Worm (Caenorhabditis elegans): ENCODE results near the gene zgpa-1.

ce11 chrIV:7817852-7818251 is 5.2 kb upstream of the zgpa-1 start, which contains the start of gene ric-3:
- TF ChIP-seq med-1 (GFP tag; optimal IDR thresholded peaks at IDR 0.05; ENCODE audit: insufficient read depth) (no peak), ref-1 (GFP tag; conservative IDR thresholded peaks at IDR 0.05) (no peak)
